Worm (Caenorhabditis elegans): Measurements from ENCODE around the gene clec-54.

Gene clec-54

DNA sequence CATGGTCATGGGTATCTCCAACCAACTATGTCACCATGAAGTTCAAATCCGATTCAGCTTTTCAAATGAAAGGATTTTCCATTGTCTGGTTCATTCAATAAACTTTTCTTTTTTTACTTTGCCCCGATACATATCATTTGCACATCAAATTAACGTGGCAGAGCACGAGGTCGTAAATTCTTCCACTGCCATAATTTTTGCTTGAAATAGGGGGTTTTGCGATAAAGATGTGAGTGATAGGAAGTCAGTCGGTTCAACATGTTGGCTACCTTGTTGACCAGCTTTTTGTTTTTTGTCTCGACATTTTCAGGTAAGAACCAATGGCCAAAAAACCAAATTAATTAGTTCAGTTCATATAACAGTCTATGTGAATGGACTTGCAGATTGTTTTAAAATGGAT is at the start of gene clec-54:
TSS of gene clec-54 (plus strand) at position 224 of the 400 bp plus-strand sequence.
- no peak for TF ChIP-seq efl-1 (optimal IDR thresholded peaks at IDR 0.05)
- peak in 1 of 2 experiments; percentile 63 for TF ChIP-seq efl-1 (GFP tag; optimal IDR thresholded peaks at IDR 0.05 in 1 of 2)
- TF ChIP-seq blmp-1 (tag; optimal IDR thresholded peaks at IDR 0.05): no peak
- TF ChIP-seq fos-1 (tag; optimal IDR thresholded peaks at IDR 0.05): no peak
- peak; percentile 52 for TF ChIP-seq elt-2 (tag; optimal IDR thresholded peaks at IDR 0.05)
- no peak for TF ChIP-seq egl-27 (tag; optimal IDR thresholded peaks at IDR 0.05)
- no peak for TF ChIP-seq nhr-90 (tag; optimal IDR thresholded peaks at IDR 0.05; ENCODE audit: poor library complexity)

DNA sequence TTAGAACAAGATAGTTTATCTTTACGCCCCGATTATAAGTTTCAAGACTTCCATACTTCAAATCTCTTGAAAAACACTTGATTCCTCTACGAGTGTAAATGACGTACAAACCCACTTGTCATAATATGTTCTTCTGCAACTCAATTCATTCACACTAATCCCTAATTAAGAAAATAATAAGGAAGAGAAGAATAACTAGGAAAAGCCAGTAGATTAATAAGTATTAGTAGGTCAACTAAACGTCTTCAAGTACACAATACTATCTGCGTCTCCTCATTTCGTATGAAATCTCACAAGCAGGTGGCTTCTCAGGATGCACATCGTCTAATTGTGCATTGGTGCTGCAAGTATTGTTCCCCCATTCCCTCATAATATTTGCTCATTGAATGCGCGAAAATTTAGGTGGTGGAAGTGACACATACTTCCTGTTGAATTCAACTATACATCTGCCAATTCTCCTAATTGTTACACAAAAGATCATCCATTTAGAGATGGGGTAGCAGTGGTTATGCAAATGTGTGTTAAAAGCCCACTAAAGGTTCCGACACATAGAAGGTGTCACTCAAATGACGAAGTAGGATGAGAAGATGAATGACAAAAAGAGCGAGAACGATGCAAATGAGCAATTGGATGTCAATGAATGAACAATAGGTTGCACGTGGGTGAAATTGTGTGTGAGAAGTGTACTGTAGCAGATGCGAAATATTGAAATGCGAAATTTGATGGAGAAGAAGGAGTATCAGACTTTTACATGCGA is 49.5 kb upstream of the clec-54 start:
- TF ChIP-seq dsc-1 (tag; optimal IDR thresholded peaks at IDR 0.05): peak; percentile 96
- TF ChIP-seq pax-3 (tag; optimal IDR thresholded peaks at IDR 0.05): peak; percentile 77
- TF ChIP-seq pqm-1 (tag; optimal IDR thresholded peaks at IDR 0.05): no peak
- TF ChIP-seq nhr-76 (tag; optimal IDR thresholded peaks at IDR 0.05): no peak
- TF ChIP-seq sox-4 (tag; optimal IDR thresholded peaks at IDR 0.05): peak; percentile 3
- TF ChIP-seq egl-27 (tag; optimal IDR thresholded peaks at IDR 0.05): no peak

DNA sequence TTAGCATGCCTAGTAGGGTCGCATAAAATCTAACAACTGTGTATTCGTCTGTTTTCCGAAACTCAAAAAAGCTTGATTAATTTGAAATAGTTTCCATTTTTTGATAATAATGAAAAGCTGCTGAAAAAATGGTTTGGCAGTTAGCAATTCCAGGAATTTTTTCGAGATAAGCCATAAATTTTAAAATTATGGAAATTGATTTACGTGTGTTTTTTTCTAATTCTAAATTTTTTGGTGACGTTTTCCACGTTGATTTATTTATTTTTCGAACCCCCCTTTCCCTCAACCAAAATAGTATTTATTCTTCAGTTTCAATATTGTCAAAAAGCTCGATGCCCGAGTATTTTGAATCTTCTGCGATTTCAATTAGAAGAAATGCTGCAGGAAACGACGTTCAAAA is 47.8 kb upstream of the clec-54 start, which contains the start of gene F23B12.1:
TSS of gene F23B12.1 (plus strand) at position 301 of the 400 bp plus-strand sequence.
- TF ChIP-seq aha-1 (tag; optimal IDR thresholded peaks at IDR 0.05) (no peak), C04F5.9 (tag; optimal IDR thresholded peaks at IDR 0.05) (no peak), nhr-19 (GFP tag; conservative IDR thresholded peaks at IDR 0.05) (no peak), nhr-77 (tag; optimal IDR thresholded peaks at IDR 0.05) (no peak), unc-30 (tag; optimal IDR thresholded peaks at IDR 0.05) (no peak), nhr-90 (tag; optimal IDR thresholded peaks at IDR 0.05; ENCODE audit: poor library complexity) (no peak), ceh-8 (GFP tag; optimal IDR thresholded peaks at IDR 0.05) (no peak), ztf-4 (tag; optimal IDR thresholded peaks at IDR 0.05) (no peak)

DNA sequence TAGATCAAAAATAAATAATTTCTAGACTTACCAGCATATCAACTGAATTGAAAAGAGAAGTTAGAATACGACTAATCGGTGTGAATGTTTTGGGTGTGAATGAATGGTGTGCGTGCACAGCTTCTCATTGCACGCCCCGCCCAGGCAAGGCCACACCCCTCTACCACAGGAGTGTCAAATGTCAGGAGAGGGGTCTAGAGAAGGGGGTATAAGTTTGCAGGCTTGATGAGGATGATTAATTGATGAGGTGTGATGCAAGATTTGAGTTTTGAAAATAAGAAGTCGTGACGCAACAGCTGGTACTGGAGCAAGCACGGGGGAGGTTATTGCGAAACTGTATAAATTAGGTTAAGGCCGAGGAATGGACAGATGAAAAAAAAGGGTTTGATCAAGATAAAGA is 44.4 kb upstream of the clec-54 start, which contains the start of gene egl-1:
TSS of gene egl-1 (minus strand) at position 101 of the 400 bp plus-strand sequence.
- no peak for TF ChIP-seq zip-4 (GFP tag; optimal IDR thresholded peaks at IDR 0.05)
- no peak for TF ChIP-seq nhr-12 (tag; optimal IDR thresholded peaks at IDR 0.05)
- TF ChIP-seq mef-2 (tag; optimal IDR thresholded peaks at IDR 0.05): no peak
- no peak for TF ChIP-seq ceh-90 (tag; optimal IDR thresholded peaks at IDR 0.05)
- no peak for TF ChIP-seq ceh-88 (GFP tag; IDR thresholded peaks at IDR 0.05)
- TF ChIP-seq lin-13 (GFP tag; optimal IDR thresholded peaks at IDR 0.05): no peak
- no peak for TF ChIP-seq snu-23 (GFP tag; optimal IDR thresholded peaks at IDR 0.05)
- TF ChIP-seq aly-2 (tag; optimal IDR thresholded peaks at IDR 0.05): no peak
- no peak for TF ChIP-seq unc-98 (GFP tag; IDR thresholded peaks at IDR 0.05)
- TF ChIP-seq nhr-19 (GFP tag; conservative IDR thresholded peaks at IDR 0.05): no peak
- no peak for TF ChIP-seq nhr-85 (tag)
- no peak for TF ChIP-seq jun-1 (tag; optimal IDR thresholded peaks at IDR 0.05)
- TF ChIP-seq nhr-76 (tag; optimal IDR thresholded peaks at IDR 0.05): no peak
- TF ChIP-seq hlh-17 (GFP tag; optimal IDR thresholded peaks at IDR 0.05; ENCODE audit: borderline replicate concordance): no peak
- TF ChIP-seq nhr-20 (tag; optimal IDR thresholded peaks at IDR 0.05): no peak
- TF ChIP-seq fkh-10 (GFP tag; optimal IDR thresholded peaks at IDR 0.05): no peak
- no peak for TF ChIP-seq sptf-1 (tag; optimal IDR thresholded peaks at IDR 0.05)
- TF ChIP-seq nhr-28 (tag; optimal IDR thresholded peaks at IDR 0.05): no peak
- TF ChIP-seq nhr-90 (tag; optimal IDR thresholded peaks at IDR 0.05; ENCODE audit: poor library complexity): no peak
- no peak for TF ChIP-seq pag-3 (tag; optimal IDR thresholded peaks at IDR 0.05; ENCODE audit: borderline replicate concordance, insufficient read depth)
